Fruit fly (Drosophila melanogaster) whole organism, embryonic: ENCODE results near the gene CG6441.

Source experiments
- Adf1 ChIP-seq: fragments of 200-800 bp; sonication (Bioruptor generic); IDR thresholded peaks from 2 replicates; pipeline ENCODE4 v1.3.6; 2022; ENCODE audit warnings: missing biosample characterization, missing genetic modification characterization
- Aef1 ChIP-seq: fragments of 200-800 bp; sonication (Bioruptor generic); IDR thresholded peaks from 3 replicates; pipeline ENCODE4 v1.3.6; 2022; ENCODE audit warnings: missing biosample characterization, missing genetic modification characterization
- Awh ChIP-seq: fragments of 200-800 bp; sonication (Bioruptor generic); IDR thresholded peaks from 2 replicates; pipeline ENCODE4, ENCODE4 v1.3.6; 2022; ENCODE audit warnings: missing biosample characterization, missing genetic modification characterization
- Bdp1 ChIP-seq: fragments of 200-800 bp; sonication (Bioruptor generic); optimal IDR thresholded peaks from 3 replicates; lab custom pipeline; 2016; ENCODE audit warnings: missing biosample characterization, missing genetic modification characterization
- CG13123 ChIP-seq: fragments of 200-800 bp; sonication (Bioruptor generic); optimal IDR thresholded peaks from 2 replicates; lab custom pipeline; 2016; ENCODE audit warnings: missing biosample characterization, missing genetic modification characterization
- CG14050 ChIP-seq: fragments of 200-800 bp; sonication (Bioruptor generic); IDR thresholded peaks from 3 replicates; pipeline ENCODE4 v1.3.6; 2022; ENCODE audit warnings: missing biosample characterization, missing genetic modification characterization
- CG1603 ChIP-seq: fragments of 200-800 bp; sonication (Bioruptor generic); optimal IDR thresholded peaks from 2 replicates; lab custom pipeline; 2019; ENCODE audit warnings: missing biosample characterization, mild to moderate bottlenecking, missing genetic modification characterization, moderate library complexity
- CG1647 ChIP-seq: fragments of 200-800 bp; sonication (Bioruptor generic); optimal IDR thresholded peaks from 3 replicates; lab custom pipeline; 2016; ENCODE audit warnings: missing biosample characterization, missing genetic modification characterization
- CG18764 ChIP-seq: fragments of 200-800 bp; sonication (Bioruptor generic); optimal IDR thresholded peaks from 3 replicates; lab custom pipeline; 2016; ENCODE audit warnings: missing biosample characterization, missing genetic modification characterization
- CG2199 ChIP-seq: fragments of 200-800 bp; sonication (Bioruptor generic); IDR thresholded peaks from 3 replicates; pipeline ENCODE4 v1.3.6; 2022; ENCODE audit warnings: missing biosample characterization, missing genetic modification characterization
- CG3163 ChIP-seq: fragments of 200-800 bp; sonication (Bioruptor generic); optimal IDR thresholded peaks from 3 replicates; lab custom pipeline; 2016; ENCODE audit warnings: missing biosample characterization, missing genetic modification characterization
- CG3407 ChIP-seq: fragments of 200-800 bp; sonication (Bioruptor generic); optimal IDR thresholded peaks from 2 replicates; lab custom pipeline; 2018; ENCODE audit warnings: missing biosample characterization, mild to moderate bottlenecking, missing genetic modification characterization
- CG34376 ChIP-seq: fragments of 200-800 bp; sonication (Bioruptor generic); optimal IDR thresholded peaks from 2 replicates; lab custom pipeline; 2018; ENCODE audit warnings: missing biosample characterization, mild to moderate bottlenecking, missing genetic modification characterization
- CG4730 ChIP-seq: fragments of 200-800 bp; sonication (Bioruptor generic); IDR thresholded peaks from 2 replicates; pipeline ENCODE4 v1.3.6; 2022; ENCODE audit warnings: missing biosample characterization, missing genetic modification characterization
- CG7372 ChIP-seq: fragments of 200-800 bp; sonication (Bioruptor generic); IDR thresholded peaks from 2 replicates; pipeline ENCODE4 v1.3.6; 2022; ENCODE audit warnings: missing biosample characterization, missing genetic modification characterization
- CkIIα-i1 ChIP-seq: fragments of 200-800 bp; sonication (Bioruptor generic); IDR thresholded peaks from 2 replicates; pipeline ENCODE4 v1.3.6; 2022; ENCODE audit warnings: missing biosample characterization, missing genetic modification characterization
- Dbx ChIP-seq: fragments of 200-800 bp; sonication (Bioruptor generic); IDR thresholded peaks from 3 replicates; pipeline ENCODE4 v1.3.6; 2022; ENCODE audit warnings: missing biosample characterization, missing genetic modification characterization
- Dek ChIP-seq: fragments of 200-800 bp; sonication (Bioruptor generic); optimal IDR thresholded peaks from 3 replicates; lab custom pipeline; 2019; ENCODE audit warnings: missing biosample characterization, mild to moderate bottlenecking, missing genetic modification characterization, moderate library complexity
- Dfd ChIP-seq, 2 experiments: fragments of >200 bp; optimal IDR thresholded peaks; 2 replicates each; lab custom pipeline; 2017; ENCODE audit warnings: missing biosample characterization in 2 of 2, missing genetic modification characterization in 2 of 2
- Dp ChIP-seq: fragments of 200-800 bp; sonication (Bioruptor generic); optimal IDR thresholded peaks from 2 replicates; lab custom pipeline; 2018; ENCODE audit warnings: missing biosample characterization, mild to moderate bottlenecking, missing genetic modification characterization, moderate library complexity
- HLH3B ChIP-seq: fragments of 200-800 bp; sonication (Bioruptor generic); IDR thresholded peaks from 2 replicates; pipeline ENCODE4 v1.3.6; 2022; ENCODE audit warnings: missing biosample characterization, missing genetic modification characterization
- HLH4C ChIP-seq: fragments of 200-800 bp; sonication (Bioruptor generic); IDR thresholded peaks from 3 replicates; pipeline ENCODE4 v1.3.6; 2022; ENCODE audit warnings: missing biosample characterization, missing genetic modification characterization; ENCODE audit not compliant: partially characterized antibody
- HmgZ ChIP-seq: fragments of 200-800 bp; sonication (Bioruptor generic); optimal IDR thresholded peaks from 2 replicates; lab custom pipeline; 2018; ENCODE audit warnings: missing biosample characterization, mild to moderate bottlenecking, missing genetic modification characterization
- Lim3 ChIP-seq: fragments of 200-800 bp; sonication (Bioruptor generic); IDR thresholded peaks from 2 replicates; pipeline ENCODE4 v1.3.6; 2022; ENCODE audit warnings: missing biosample characterization, missing genetic modification characterization
- Poxn ChIP-seq: fragments of 200-800 bp; sonication (Bioruptor generic); IDR thresholded peaks from 2 replicates; pipeline ENCODE4 v1.3.6; 2022; ENCODE audit warnings: missing biosample characterization, missing genetic modification characterization
- Sox102F ChIP-seq: fragments of 200-800 bp; sonication (Bioruptor generic); optimal IDR thresholded peaks from 2 replicates; lab custom pipeline; 2018; ENCODE audit warnings: missing biosample characterization, mild to moderate bottlenecking, missing genetic modification characterization, moderate library complexity
- Sry-β ChIP-seq: fragments of 200-800 bp; sonication (Bioruptor generic); optimal IDR thresholded peaks from 2 replicates; lab custom pipeline; 2018; ENCODE audit warnings: missing biosample characterization, mild to moderate bottlenecking, missing genetic modification characterization, moderate library complexity
- ab ChIP-seq: fragments of 200-800 bp; sonication (Bioruptor generic); optimal IDR thresholded peaks from 2 replicates; lab custom pipeline; 2016; ENCODE audit warnings: missing biosample characterization, missing genetic modification characterization
- cad ChIP-seq: fragments of >200 bp; optimal IDR thresholded peaks from 2 replicates; lab custom pipeline; 2017; ENCODE audit warnings: missing biosample characterization, missing genetic modification characterization
- chn ChIP-seq: fragments of 200-800 bp; sonication (Bioruptor generic); optimal IDR thresholded peaks from 2 replicates; lab custom pipeline; 2016; ENCODE audit warnings: missing biosample characterization, missing genetic modification characterization
- corto ChIP-seq: fragments of 200-800 bp; sonication (Bioruptor generic); optimal IDR thresholded peaks from 2 replicates; lab custom pipeline; 2016; ENCODE audit warnings: missing biosample characterization, mild to moderate bottlenecking, missing genetic modification characterization, moderate library complexity
- dati ChIP-seq: fragments of 200-800 bp; sonication (Bioruptor generic); IDR thresholded peaks from 2 replicates; pipeline ENCODE4 v1.3.6; 2022; ENCODE audit warnings: missing biosample characterization, missing genetic modification characterization
- dpn ChIP-seq, 2 experiments: fragments of 200-800 bp; sonication (Bioruptor generic); optimal IDR thresholded peaks; 3 replicates each; lab custom pipeline; 2016; ENCODE audit warnings: missing biosample characterization in 2 of 2, missing genetic modification characterization in 2 of 2
- ewg ChIP-seq: fragments of 200-800 bp; sonication (Bioruptor generic); optimal IDR thresholded peaks from 3 replicates; lab custom pipeline; 2017; ENCODE audit warnings: mild to moderate bottlenecking, missing biosample characterization, missing genetic modification reagents, missing genetic modification characterization
- ftz-f1 ChIP-seq: fragments of 200-800 bp; sonication (Bioruptor generic); optimal IDR thresholded peaks from 2 replicates; lab custom pipeline; 2016; ENCODE audit warnings: missing biosample characterization, missing genetic modification characterization
- grn ChIP-seq: fragments of 200-800 bp; sonication (Bioruptor generic); optimal IDR thresholded peaks from 3 replicates; lab custom pipeline; 2017; ENCODE audit warnings: missing biosample characterization, missing genetic modification characterization
- gt ChIP-seq: fragments of 200-800 bp; sonication (Bioruptor generic); IDR thresholded peaks from 2 replicates; pipeline ENCODE4 v1.3.6; 2022; ENCODE audit warnings: missing biosample characterization, missing genetic modification characterization
- jing ChIP-seq: fragments of 200-800 bp; sonication (Bioruptor generic); optimal IDR thresholded peaks from 2 replicates; lab custom pipeline; 2018; ENCODE audit warnings: missing biosample characterization, mild to moderate bottlenecking, missing genetic modification characterization
- lilli ChIP-seq: fragments of 200-800 bp; sonication (Bioruptor generic); optimal IDR thresholded peaks from 3 replicates; lab custom pipeline; 2016; ENCODE audit warnings: missing biosample characterization, missing genetic modification characterization
- lov ChIP-seq, 2 experiments: fragments of 200-800 bp in 1 of 2; fragments of >200 bp in 1 of 2; sonication (Bioruptor generic) in 1 of 2; IDR thresholded peaks in 1 of 2; optimal IDR thresholded peaks in 1 of 2; 2 replicates in 1 of 2; 3 replicates in 1 of 2; pipeline versions ENCODE4 v1.3.6 to Lab custom; 2017 to 2022; ENCODE audit warnings: missing biosample characterization in 1 of 2, missing genetic modification characterization in 1 of 2
- mld ChIP-seq: fragments of 200-800 bp; sonication (Bioruptor generic); IDR thresholded peaks from 3 replicates; pipeline ENCODE4 v1.3.6; 2022; ENCODE audit warnings: missing biosample characterization, missing genetic modification characterization; ENCODE audit not compliant: partially characterized antibody
- nerfin-1 ChIP-seq: fragments of 200-800 bp; sonication (Bioruptor generic); optimal IDR thresholded peaks from 3 replicates; lab custom pipeline; 2019; ENCODE audit warnings: missing biosample characterization, mild to moderate bottlenecking, missing genetic modification characterization, moderate library complexity
- peb ChIP-seq: fragments of 200-800 bp; sonication (Bioruptor generic); IDR thresholded peaks from 2 replicates; pipeline ENCODE4 v1.3.6; 2022; ENCODE audit warnings: missing biosample characterization, missing genetic modification characterization
- psq ChIP-seq: fragments of 200-800 bp; sonication (Bioruptor generic); optimal IDR thresholded peaks from 2 replicates; lab custom pipeline; 2017; ENCODE audit warnings: missing biosample characterization, missing genetic modification characterization
- tap ChIP-seq: fragments of 200-800 bp; optimal IDR thresholded peaks from 3 replicates; lab custom pipeline; 2019; ENCODE audit warnings: missing biosample characterization, mild to moderate bottlenecking, missing genetic modification characterization, moderate library complexity
- tio ChIP-seq: fragments of 200-800 bp; sonication (Bioruptor generic); optimal IDR thresholded peaks from 2 replicates; lab custom pipeline; 2017; ENCODE audit warnings: missing biosample characterization, missing genetic modification characterization, inconsistent platforms
- tna ChIP-seq: fragments of 200-800 bp; sonication (Bioruptor generic); IDR thresholded peaks from 2 replicates; pipeline ENCODE4 v1.3.6; 2022; ENCODE audit warnings: missing biosample characterization, missing genetic modification characterization; ENCODE audit not compliant: partially characterized antibody
- toy ChIP-seq: fragments of 200-800 bp; sonication (Bioruptor generic); IDR thresholded peaks from 2 replicates; pipeline ENCODE4 v1.3.6; 2022; ENCODE audit warnings: missing biosample characterization, missing genetic modification characterization
- trh ChIP-seq: fragments of 200-800 bp; sonication (Bioruptor generic); optimal IDR thresholded peaks from 2 replicates; lab custom pipeline; 2016; ENCODE audit warnings: missing biosample characterization, missing genetic modification characterization
- unpg ChIP-seq: fragments of 200-800 bp; sonication (Bioruptor generic); optimal IDR thresholded peaks from 3 replicates; lab custom pipeline; 2018; ENCODE audit warnings: missing biosample characterization, mild to moderate bottlenecking, missing genetic modification characterization, moderate library complexity
- zen2 ChIP-seq: fragments of 200-800 bp; sonication (Bioruptor generic); IDR thresholded peaks from 3 replicates; pipeline ENCODE4 v1.3.6; 2022; ENCODE audit warnings: missing biosample characterization, missing genetic modification characterization; ENCODE audit not compliant: partially characterized antibody

The CG6441 gene

dm6 chr2L:7434737-7435356 lies 39.7 kb upstream of the CG6441 start (continued):
- TF ChIP-seq CG3163 (no peak), lilli (GFP tag; lab: Kevin White, UChicago) (no peak), grn (GFP tag; lab: Kevin White, UChicago) (no peak), CkIIα-i1 (no peak), CG34376 (no peak), ftz-f1 (GFP tag; lab: Kevin White, UChicago) (no peak), CG1647 (GFP tag; lab: Kevin White, UChicago) (no peak), Awh (GFP tag; lab: Robert Waterston, UW) (no peak), nerfin-1 (tag; lab: Kevin White, UChicago) (no peak), corto (GFP tag; lab: Kevin White, UChicago) (no peak), Adf1 (GFP tag; lab: Robert Waterston, UW) (no peak), chn (GFP tag; lab: Kevin White, UChicago) (no peak), CG14050 (GFP tag; lab: Robert Waterston, UW) (no peak), CG3407 (GFP tag; lab: Kevin White, UChicago) (no peak), Bdp1 (GFP tag; lab: Kevin White, UChicago) (no peak), Dfd (GFP tag; optimal IDR thresholded peaks at IDR 0.05; lab: Kevin White, UChicago) (no peak), CG7372 (peak; percentile 55; the same call in 1 of the 2 replicates), Lim3 (GFP tag; lab: Robert Waterston, UW) (no peak), Dp (GFP tag; lab: Kevin White, UChicago) (no peak), CG2199 (GFP tag; lab: Robert Waterston, UW) (no peak), jing (GFP tag; lab: Kevin White, UChicago) (no peak), mld (GFP tag; lab: Robert Waterston, UW) (no peak), zen2 (GFP tag; lab: Robert Waterston, UW) (no peak), Aef1 (GFP tag; lab: Robert Waterston, UW) (no peak; the same call in 2 of the 3 replicates), HLH3B (GFP tag; lab: Robert Waterston, UW) (peak; percentile 68), psq (GFP tag; lab: Kevin White, UChicago) (no peak), toy (GFP tag; lab: Robert Waterston, UW) (no peak), peb (GFP tag; lab: Robert Waterston, UW) (no peak), ewg (no peak), dati (GFP tag; lab: Robert Waterston, UW) (no peak), HLH4C (GFP tag; lab: Robert Waterston, UW) (no peak), gt (no peak), CG4730 (GFP tag; lab: Robert Waterston, UW) (peak; percentile 49; the same call in 1 of the 2 replicates), CG18764 (GFP tag; lab: Kevin White, UChicago) (no peak), Sox102F (GFP tag; lab: Kevin White, UChicago) (peak; percentile 28), Dek (tag; lab: Kevin White, UChicago) (peak; percentile 45), ab (GFP tag; lab: Kevin White, UChicago) (no peak), cad (GFP tag; lab: Kevin White, UChicago) (no peak), dpn (GFP tag; optimal IDR thresholded peaks at IDR 0.05; lab: Kevin White, UChicago) (peak in 1 of 2 experiments; percentile 48), tap (peak; percentile 40), CG1603 (tag; lab: Kevin White, UChicago) (no peak), tna (GFP tag; lab: Robert Waterston, UW) (no peak), CG13123 (GFP tag; lab: Kevin White, UChicago) (no peak), Dbx (GFP tag; lab: Robert Waterston, UW) (peak; percentile 52; the same call in 2 of the 3 replicates), tio (GFP tag; lab: Kevin White, UChicago) (no peak), Sry-β (GFP tag; lab: Kevin White, UChicago) (no peak), trh (GFP tag; lab: Kevin White, UChicago) (no peak), HmgZ (no peak), Poxn (GFP tag; lab: Robert Waterston, UW) (peak; percentile 54; the same call in 1 of the 2 replicates), unpg (GFP tag; lab: Kevin White, UChicago) (peak; percentile 8), lov (optimal IDR thresholded peaks at IDR 0.05; lab: Kevin White, UChicago) (no peak), lov (GFP tag; IDR thresholded peaks at IDR 0.05; lab: Robert Waterston, UW) (no peak)
